Worm (Caenorhabditis elegans): ENCODE data around the gene F52E1.9.

The F52E1.9 gene

DNA sequence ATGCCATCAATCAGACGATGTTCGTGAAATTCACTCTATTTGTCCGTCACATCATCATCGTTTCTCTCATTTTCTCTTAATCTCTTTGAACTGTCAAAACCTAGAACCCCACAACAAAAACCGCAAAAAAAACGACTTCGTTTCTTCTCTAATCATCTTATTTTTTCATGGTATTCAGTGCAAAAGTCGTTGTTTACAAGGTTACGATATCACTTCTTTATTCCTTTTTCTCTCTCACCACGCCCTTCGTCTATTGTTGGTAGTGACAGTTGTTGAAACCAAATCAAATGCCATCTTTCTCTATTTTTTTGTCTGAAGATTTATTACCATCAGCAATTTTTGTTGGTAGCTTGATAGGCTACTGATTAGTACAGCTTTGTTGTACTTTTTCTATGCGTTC lies 46.8 kb upstream of the F52E1.9 start (continued):
- no peak for TF ChIP-seq daf-16 (GFP tag; optimal IDR thresholded peaks at IDR 0.05)
- no peak for TF ChIP-seq daf-16 (tag; optimal IDR thresholded peaks at IDR 0.05)
- TF ChIP-seq zag-1 (tag; optimal IDR thresholded peaks at IDR 0.05): no peak
- no peak for TF ChIP-seq mdt-29 (GFP tag; IDR thresholded peaks at IDR 0.05)
- no peak for TF ChIP-seq nhr-237 (tag; optimal IDR thresholded peaks at IDR 0.05)
- TF ChIP-seq php-3 (GFP tag; IDR thresholded peaks at IDR 0.05): no peak

DNA sequence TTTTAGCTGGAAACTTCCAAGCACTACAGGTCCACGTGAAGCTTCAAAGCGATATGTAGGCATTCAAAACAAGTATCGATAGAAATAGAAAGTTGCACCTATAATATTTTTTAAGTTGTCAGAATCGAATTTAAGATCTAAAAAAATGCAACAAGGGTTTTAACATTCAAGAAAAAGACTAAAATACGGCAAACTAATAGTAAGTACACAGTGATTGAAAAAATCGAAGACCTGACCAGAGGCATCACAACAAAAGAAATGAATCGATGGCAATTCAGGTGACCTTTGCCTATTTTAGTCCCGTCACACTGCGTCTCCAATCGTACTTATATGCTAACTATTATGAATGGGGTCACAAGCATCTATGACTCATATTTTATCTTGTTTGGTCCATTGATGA lies 45.5 kb upstream of the F52E1.9 start, which contains the start of gene T23B12.5:
TSS of gene T23B12.5 (minus strand) at position 101 of the 400 bp plus-strand sequence.
- TF ChIP-seq ZK546.5 (tag; optimal IDR thresholded peaks at IDR 0.05) (no peak), ztf-7 (tag; optimal IDR thresholded peaks at IDR 0.05) (no peak), ctbp-1 (GFP tag; IDR thresholded peaks at IDR 0.05) (no peak), dmd-8 (GFP tag; IDR thresholded peaks at IDR 0.05) (no peak), nhr-102 (tag; optimal IDR thresholded peaks at IDR 0.05) (no peak), lin-13 (GFP tag; optimal IDR thresholded peaks at IDR 0.05) (no peak), jun-1 (tag; optimal IDR thresholded peaks at IDR 0.05) (no peak), tag-97 (GFP tag; IDR thresholded peaks at IDR 0.05) (no peak), sdz-12 (GFP tag; optimal IDR thresholded peaks at IDR 0.05) (no peak), nhr-48 (tag; optimal IDR thresholded peaks at IDR 0.05) (no peak), duxl-1 (tag; optimal IDR thresholded peaks at IDR 0.05; ENCODE audit: poor library complexity) (no peak), pqm-1 (tag; optimal IDR thresholded peaks at IDR 0.05) (no peak)

DNA sequence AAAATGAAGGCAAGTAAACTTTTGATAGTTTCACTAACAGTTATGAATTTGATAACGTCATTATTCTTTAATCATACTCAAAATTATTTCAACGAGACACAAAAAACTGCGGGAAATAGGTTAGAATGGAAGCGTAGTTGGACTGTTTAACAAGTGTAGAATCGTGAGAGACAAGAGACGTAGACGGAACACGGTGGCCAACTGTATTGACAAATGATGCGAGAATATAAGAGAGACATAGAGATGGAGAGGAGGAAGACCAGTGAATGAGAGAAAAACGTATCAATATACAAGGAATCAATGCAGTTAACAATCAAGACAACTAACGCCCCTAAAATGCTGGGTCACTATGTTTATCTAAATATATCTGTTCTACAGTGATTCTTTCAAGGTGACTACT lies 43.2 kb upstream of the F52E1.9 start:
- peak in 1 of 2 experiments; percentile 24 for TF ChIP-seq lsy-2 (tag; optimal IDR thresholded peaks at IDR 0.05)
- no peak for TF ChIP-seq tag-97 (GFP tag; IDR thresholded peaks at IDR 0.05)
- TF ChIP-seq T26A8.4 (GFP tag; IDR thresholded peaks at IDR 0.05): no peak
- peak; percentile 56 for TF ChIP-seq pqm-1 (tag; optimal IDR thresholded peaks at IDR 0.05)
- TF ChIP-seq dmd-8 (GFP tag; IDR thresholded peaks at IDR 0.05): no peak
- TF ChIP-seq T20F7.1 (GFP tag; optimal IDR thresholded peaks at IDR 0.05): no peak
- TF ChIP-seq hif-1 (tag; optimal IDR thresholded peaks at IDR 0.05): no peak
- TF ChIP-seq dmd-6 (GFP tag; IDR thresholded peaks at IDR 0.05): peak; percentile 59
- no peak for TF ChIP-seq ceh-20 (GFP tag; IDR thresholded peaks at IDR 0.05)
- TF ChIP-seq dmd-9 (GFP tag; IDR thresholded peaks at IDR 0.05): no peak
- no peak for TF ChIP-seq duxl-1 (tag; optimal IDR thresholded peaks at IDR 0.05; ENCODE audit: poor library complexity)
- TF ChIP-seq nhr-28 (tag; optimal IDR thresholded peaks at IDR 0.05): peak; percentile 88
- no peak for TF ChIP-seq set-16 (GFP tag; IDR thresholded peaks at IDR 0.05)
- no peak for TF ChIP-seq mes-2 (tag; optimal IDR thresholded peaks at IDR 0.05; ENCODE audit: poor library complexity, severe bottlenecking)
- TF ChIP-seq aly-2 (tag; optimal IDR thresholded peaks at IDR 0.05): no peak
- TF ChIP-seq daf-16 (GFP tag; optimal IDR thresholded peaks at IDR 0.05): no peak
- TF ChIP-seq daf-16 (tag; optimal IDR thresholded peaks at IDR 0.05): peak; percentile 83
- no peak for TF ChIP-seq sdz-12 (GFP tag; optimal IDR thresholded peaks at IDR 0.05)
- no peak for TF ChIP-seq F26F4.8 (GFP tag; conservative IDR thresholded peaks at IDR 0.05)
- TF ChIP-seq nhr-102 (tag; optimal IDR thresholded peaks at IDR 0.05): no peak
- TF ChIP-seq D1046.2 (GFP tag; IDR thresholded peaks at IDR 0.05): no peak
- TF ChIP-seq daf-8 (GFP tag; IDR thresholded peaks at IDR 0.05): no peak
- TF ChIP-seq F49E8.2 (tag; optimal IDR thresholded peaks at IDR 0.05; ENCODE audit: borderline replicate concordance): no peak
- TF ChIP-seq nhr-25 (tag; optimal IDR thresholded peaks at IDR 0.05; ENCODE audit: borderline replicate concordance, insufficient read depth): peak; percentile 48
- TF ChIP-seq php-3 (GFP tag; IDR thresholded peaks at IDR 0.05): no peak
- TF ChIP-seq daf-19 (GFP tag; conservative IDR thresholded peaks at IDR 0.05): no peak
- TF ChIP-seq skn-1 (tag; optimal IDR thresholded peaks at IDR 0.05): no peak
- TF ChIP-seq ceh-28 (tag; optimal IDR thresholded peaks at IDR 0.05): no peak
- peak; percentile 10 for TF ChIP-seq mxl-3 (GFP tag; optimal IDR thresholded peaks at IDR 0.05)
- no peak for TF ChIP-seq ceh-82 (tag; optimal IDR thresholded peaks at IDR 0.05)
- no peak for TF ChIP-seq madf-9 (GFP tag; conservative IDR thresholded peaks at IDR 0.05)
- peak; percentile 76 for TF ChIP-seq hlh-11 (tag; optimal IDR thresholded peaks at IDR 0.05)
- TF ChIP-seq nhr-11 (tag; optimal IDR thresholded peaks at IDR 0.05): no peak
- TF ChIP-seq lin-39 (tag; optimal IDR thresholded peaks at IDR 0.05): no peak
- TF ChIP-seq hmg-1.1 (GFP tag; IDR thresholded peaks at IDR 0.05): no peak
- no peak for TF ChIP-seq zfp-2 (tag; optimal IDR thresholded peaks at IDR 0.05)
- no peak for TF ChIP-seq nhr-76 (tag; optimal IDR thresholded peaks at IDR 0.05)
- TF ChIP-seq ztf-11 (tag; optimal IDR thresholded peaks at IDR 0.05): no peak
- TF ChIP-seq gei-8 (GFP tag; optimal IDR thresholded peaks at IDR 0.05): no peak
